Fruit fly (Drosophila melanogaster): Measurements from ENCODE around the gene CG15403.

The CG15403 gene

DNA sequence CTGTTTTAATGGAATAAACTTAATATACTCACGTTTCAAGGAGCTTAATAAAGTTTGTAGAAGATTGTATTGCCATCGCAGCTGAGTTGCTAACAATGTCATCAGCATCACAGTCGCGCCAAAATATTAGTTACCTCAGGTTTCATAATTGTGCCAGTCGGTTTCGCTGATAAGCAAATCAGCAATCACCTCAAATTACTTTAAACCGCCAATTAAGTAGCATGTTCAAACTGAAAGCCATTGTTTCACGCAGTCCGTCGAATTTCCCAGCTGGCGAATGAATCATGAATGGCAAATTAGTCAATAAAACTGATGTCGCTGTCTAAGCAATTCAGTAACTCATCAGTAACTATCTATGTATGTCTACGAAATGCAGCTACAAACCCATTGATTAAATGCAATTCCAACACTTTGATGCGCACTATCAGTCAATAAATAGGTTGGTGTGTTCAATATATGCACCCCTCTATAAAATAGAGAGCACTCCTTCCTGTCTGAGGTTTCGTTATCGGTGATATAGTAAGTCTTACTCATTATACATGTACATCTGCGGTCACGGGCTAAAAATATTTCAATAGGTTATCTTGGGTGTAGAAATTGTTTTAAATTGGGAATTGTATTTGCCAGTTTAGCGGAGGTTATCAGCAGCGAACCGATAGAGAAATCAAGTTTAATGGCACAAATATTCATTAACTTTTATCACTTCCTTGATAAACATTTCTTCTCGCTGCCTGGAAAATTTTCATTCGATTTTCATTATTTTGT is 36.0 kb downstream of the CG15403 start:
- TF ChIP-seq cic (GFP tag; optimal IDR thresholded peaks at IDR 0.05) (peak; percentile 99), kay (GFP tag; ENCODE audit: borderline replicate concordance) (peak; percentile 56), CG12768 (GFP tag; optimal IDR thresholded peaks at IDR 0.05) (no peak), CG1620 (GFP tag; optimal IDR thresholded peaks at IDR 0.05) (no peak), pad (GFP tag; optimal IDR thresholded peaks at IDR 0.05) (no peak), bab1 (GFP tag; optimal IDR thresholded peaks at IDR 0.05) (no peak), CG7101 (tag; optimal IDR thresholded peaks at IDR 0.05) (peak; percentile 32), tj (GFP tag; optimal IDR thresholded peaks at IDR 0.05) (peak; percentile 83)

DNA sequence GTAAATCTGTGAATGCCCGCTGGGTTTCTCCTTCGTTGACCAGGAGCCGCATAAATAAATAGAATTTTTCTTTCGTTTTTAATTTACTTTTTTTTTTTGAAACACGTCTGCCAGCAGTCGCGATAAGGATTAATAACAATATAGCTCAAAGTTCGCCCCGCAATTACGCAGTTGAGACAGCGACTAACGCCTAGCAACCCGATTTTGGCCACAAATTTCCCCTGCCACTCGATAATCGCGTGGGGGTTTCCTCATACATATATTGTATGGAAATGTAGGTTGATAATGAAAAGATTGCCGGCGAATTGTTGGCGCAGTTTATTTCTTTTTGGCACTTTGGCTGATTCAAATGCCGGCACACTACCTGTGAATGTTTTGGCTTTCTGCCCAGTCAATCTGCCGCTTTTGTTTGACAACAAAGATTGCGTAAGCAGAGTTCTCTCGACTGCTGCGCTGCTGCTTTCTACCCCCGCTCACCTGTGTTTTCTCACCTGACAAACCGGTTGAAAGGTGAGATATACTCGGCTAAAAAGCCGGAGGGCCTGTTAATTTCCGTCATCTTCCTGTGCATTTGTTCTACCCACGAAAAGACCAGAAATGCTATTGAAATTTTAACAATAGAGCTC is 36.7 kb downstream of the CG15403 start:
- TF ChIP-seq Mnt (GFP tag; optimal IDR thresholded peaks at IDR 0.05) (peak; percentile 18), kay (GFP tag; ENCODE audit: borderline replicate concordance) (peak; percentile 80), cnc (optimal IDR thresholded peaks at IDR 0.05) (peak in 1 of 2 experiments; percentile 22), CG14711 (tag; optimal IDR thresholded peaks at IDR 0.05) (no peak)

DNA sequence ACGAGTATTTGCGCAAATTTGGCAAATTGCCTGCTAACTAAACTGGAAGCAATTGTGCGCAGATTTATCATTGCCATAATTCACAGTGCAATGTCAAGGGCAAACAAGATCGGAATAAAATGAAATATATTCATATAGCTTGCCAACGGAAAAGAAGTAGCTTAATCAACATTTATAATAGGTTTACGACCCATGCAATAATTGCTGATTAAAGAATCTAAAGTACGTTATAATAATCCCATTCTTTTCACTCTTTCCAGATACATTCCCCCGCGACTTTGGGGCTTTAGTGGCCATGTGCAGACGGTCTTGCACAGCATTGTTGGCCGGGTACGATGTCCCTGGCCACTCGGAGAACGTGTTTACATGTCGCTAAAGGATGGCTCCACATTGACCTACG is 38.3 kb downstream of the CG15403 start:
- TF ChIP-seq kay (GFP tag; ENCODE audit: borderline replicate concordance) (no peak), tj (GFP tag; optimal IDR thresholded peaks at IDR 0.05) (peak; percentile 77)

DNA sequence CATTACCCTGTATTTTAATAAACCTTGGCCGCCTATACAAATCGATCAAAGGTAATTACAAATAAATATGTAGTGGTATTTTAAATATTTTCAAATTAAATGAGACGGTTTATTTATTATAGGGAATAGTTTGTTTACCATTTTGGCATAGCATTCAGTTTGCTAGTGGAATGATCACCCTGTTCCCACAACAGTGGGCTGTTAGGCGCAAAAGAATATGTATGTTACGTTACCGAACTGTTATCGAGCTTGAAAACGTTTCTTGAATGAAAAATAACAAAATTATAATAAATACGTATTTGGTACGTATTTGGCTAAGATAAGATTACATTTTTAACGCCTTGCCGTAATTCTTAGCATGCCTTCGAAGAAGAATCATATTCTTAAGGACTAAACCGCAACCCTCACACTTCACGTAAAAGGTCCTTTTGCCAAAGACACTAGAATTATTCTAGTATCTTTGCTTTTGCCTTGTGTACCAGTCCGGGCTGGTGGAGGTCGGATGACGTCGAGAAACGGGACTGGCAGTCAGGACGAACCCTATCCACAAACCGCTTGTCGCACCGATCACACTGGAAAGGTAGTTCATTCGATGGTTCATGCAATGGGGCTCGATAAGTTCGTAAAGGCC is 42.6 kb downstream of the CG15403 start, which contains the start of gene CG44002:
TSS of gene CG44002 (minus strand) at position 144 of the 631 bp plus-strand sequence.
- TF ChIP-seq kay (GFP tag; ENCODE audit: borderline replicate concordance), result peak; percentile 86
- TF ChIP-seq ovo (GFP tag; optimal IDR thresholded peaks at IDR 0.05), result no peak
- no peak for TF ChIP-seq pad (GFP tag; optimal IDR thresholded peaks at IDR 0.05)
- no peak for TF ChIP-seq CG7101 (tag; optimal IDR thresholded peaks at IDR 0.05)
- peak; percentile 32 for TF ChIP-seq bab1 (GFP tag; optimal IDR thresholded peaks at IDR 0.05)

DNA sequence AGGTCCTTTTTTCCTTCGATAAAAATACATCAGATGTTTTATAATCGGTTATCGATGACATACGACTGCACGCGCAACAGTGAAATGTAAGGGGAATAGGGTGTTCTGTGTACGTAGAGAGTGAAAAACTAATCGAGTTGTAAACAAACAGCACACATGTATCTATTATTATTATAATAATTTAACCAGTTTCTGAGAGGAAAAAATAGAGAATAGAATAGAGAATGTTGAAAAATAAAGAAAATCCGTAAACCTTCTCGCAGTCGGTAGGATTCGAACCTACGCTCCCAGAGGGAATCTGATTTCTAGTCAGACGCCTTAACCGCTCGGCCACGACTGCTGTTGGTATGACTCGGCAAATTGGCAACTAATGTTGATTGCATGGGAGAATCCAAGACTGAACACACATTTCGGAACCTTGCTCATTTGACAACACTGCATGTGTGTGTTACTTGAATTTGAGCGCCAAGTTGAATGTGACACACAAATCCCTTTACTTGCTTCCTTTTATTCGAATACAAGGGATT is 44.4 kb downstream of the CG15403 start:
- peak; percentile 28 for TF ChIP-seq CG7045 (GFP tag; optimal IDR thresholded peaks at IDR 0.05)
- no peak for TF ChIP-seq Clk (GFP tag; optimal IDR thresholded peaks at IDR 0.05)
- TF ChIP-seq cnc (optimal IDR thresholded peaks at IDR 0.05), result no peak
- no peak for TF ChIP-seq ovo (GFP tag; optimal IDR thresholded peaks at IDR 0.05)
- peak; percentile 50 for TF ChIP-seq CG12768 (GFP tag; optimal IDR thresholded peaks at IDR 0.05)
- TF ChIP-seq Crg-1 (GFP tag; optimal IDR thresholded peaks at IDR 0.05), result no peak
- peak; percentile 81 for TF ChIP-seq kay (GFP tag; ENCODE audit: borderline replicate concordance)
- TF ChIP-seq cic (GFP tag; optimal IDR thresholded peaks at IDR 0.05), result peak; percentile 56
- TF ChIP-seq bab1 (GFP tag; optimal IDR thresholded peaks at IDR 0.05), result peak; percentile 72
- TF ChIP-seq Mnt (GFP tag; optimal IDR thresholded peaks at IDR 0.05), result peak; percentile 14
- TF ChIP-seq pad (GFP tag; optimal IDR thresholded peaks at IDR 0.05), result peak; percentile 76
- TF ChIP-seq CG7101 (tag; optimal IDR thresholded peaks at IDR 0.05), result peak; percentile 50
- TF ChIP-seq CG33017 (tag; optimal IDR thresholded peaks at IDR 0.05), result peak; percentile 46
- TF ChIP-seq toe (GFP tag; optimal IDR thresholded peaks at IDR 0.05), result no peak
- no peak for TF ChIP-seq CG5204 (GFP tag; optimal IDR thresholded peaks at IDR 0.05)
- no peak for TF ChIP-seq CG11617 (GFP tag; optimal IDR thresholded peaks at IDR 0.05)
- no peak for TF ChIP-seq CG1620 (GFP tag; optimal IDR thresholded peaks at IDR 0.05)
- no peak for TF ChIP-seq tj (GFP tag; optimal IDR thresholded peaks at IDR 0.05)
- TF ChIP-seq CG14711 (tag; optimal IDR thresholded peaks at IDR 0.05), result peak; percentile 28
- no peak for TF ChIP-seq Hr96 (GFP tag; optimal IDR thresholded peaks at IDR 0.05)

DNA sequence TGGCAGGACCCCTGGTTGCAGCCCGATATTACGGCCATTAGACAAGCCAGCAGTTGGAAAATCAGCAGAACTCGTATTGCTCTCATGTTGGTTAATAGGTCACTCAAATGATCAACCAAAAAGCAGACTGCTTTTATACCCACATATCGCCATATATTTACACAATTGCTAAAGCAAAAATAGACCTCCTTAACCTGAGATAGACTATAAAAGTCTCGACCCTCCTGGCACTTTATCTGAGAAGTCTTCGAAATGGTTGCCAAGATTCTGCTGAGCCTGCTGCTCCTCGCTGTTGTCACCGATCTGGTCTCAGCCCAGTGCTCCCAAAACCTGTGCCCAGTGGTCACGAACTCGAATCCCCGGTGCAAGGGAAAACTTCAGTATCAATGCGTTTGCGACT is 45.3 kb downstream of the CG15403 start, which contains the start of the genes CG31698 and CG15404:
TSS of gene CG31698 (minus strand) at position 101 of the 400 bp plus-strand sequence.
TSS of gene CG15404 (plus strand) at position 233 of the 400 bp plus-strand sequence.
- no peak for TF ChIP-seq cnc (optimal IDR thresholded peaks at IDR 0.05)
- no peak for TF ChIP-seq Crg-1 (GFP tag; optimal IDR thresholded peaks at IDR 0.05)
- no peak for TF ChIP-seq CG7101 (tag; optimal IDR thresholded peaks at IDR 0.05)
- TF ChIP-seq Clk (GFP tag; optimal IDR thresholded peaks at IDR 0.05), result no peak
- TF ChIP-seq Hr96 (GFP tag; optimal IDR thresholded peaks at IDR 0.05), result no peak
- no peak for TF ChIP-seq toe (GFP tag; optimal IDR thresholded peaks at IDR 0.05)
- no peak for TF ChIP-seq Mnt (GFP tag; optimal IDR thresholded peaks at IDR 0.05)
- no peak for TF ChIP-seq CG7045 (GFP tag; optimal IDR thresholded peaks at IDR 0.05)
- no peak for TF ChIP-seq CG14711 (tag; optimal IDR thresholded peaks at IDR 0.05)
- TF ChIP-seq CG33017 (tag; optimal IDR thresholded peaks at IDR 0.05), result no peak
- no peak for TF ChIP-seq CG1620 (GFP tag; optimal IDR thresholded peaks at IDR 0.05)
- TF ChIP-seq CG11617 (GFP tag; optimal IDR thresholded peaks at IDR 0.05), result no peak
- TF ChIP-seq pad (GFP tag; optimal IDR thresholded peaks at IDR 0.05), result no peak
- TF ChIP-seq cic (GFP tag; optimal IDR thresholded peaks at IDR 0.05), result no peak
- TF ChIP-seq tj (GFP tag; optimal IDR thresholded peaks at IDR 0.05), result no peak
- TF ChIP-seq bab1 (GFP tag; optimal IDR thresholded peaks at IDR 0.05), result no peak
- TF ChIP-seq ovo (GFP tag; optimal IDR thresholded peaks at IDR 0.05), result no peak
- no peak for TF ChIP-seq kay (GFP tag; ENCODE audit: borderline replicate concordance)
- TF ChIP-seq CG5204 (GFP tag; optimal IDR thresholded peaks at IDR 0.05), result no peak
